Worm (Caenorhabditis elegans) whole organism, young adult: ENCODE results near the gene cex-2.
A peak's percentile ranks its signal among the peaks of the same experiment; 100 is the strongest.

Experiments used
- B0261.1 ChIP-seq: sonication (generic microtip); optimal IDR thresholded peaks from 2 replicates; lab custom pipeline; 2016; ENCODE audit warnings: mild to moderate bottlenecking, missing genetic modification characterization, moderate library complexity, missing compliant biosample characterization
- B0336.3 ChIP-seq: fragments of 200-800 bp; sonication (Bioruptor generic); IDR thresholded peaks from 2 replicates; pipeline ENCODE4 v1.3.6; 2022; ENCODE audit warnings: missing genetic modification characterization, missing compliant biosample characterization
- C06A6.2 ChIP-seq: fragments of 200-800 bp; sonication (Bioruptor generic); conservative IDR thresholded peaks from 2 replicates; pipeline ENCODE4 v1.3.6; 2022; ENCODE audit warnings: missing genetic modification characterization, missing compliant biosample characterization
- F22D6.2 ChIP-seq: sonication (generic microtip); optimal IDR thresholded peaks from 2 replicates; lab custom pipeline; 2016; ENCODE audit warnings: mild to moderate bottlenecking, missing genetic modification characterization, missing compliant biosample characterization
- F57C9.4 ChIP-seq: sonication (generic microtip); optimal IDR thresholded peaks from 2 replicates; lab custom pipeline; 2017; ENCODE audit warnings: mild to moderate bottlenecking, missing genetic modification characterization, missing compliant biosample characterization
- K11D2.4 ChIP-seq: fragments of 200-800 bp; sonication (Bioruptor generic); IDR thresholded peaks from 2 replicates; pipeline ENCODE4 v1.3.6; 2022; ENCODE audit warnings: missing genetic modification reagents, missing genetic modification characterization, missing compliant biosample characterization
- K12H6.12 ChIP-seq: fragments of 200-800 bp; sonication (Bioruptor generic); optimal IDR thresholded peaks from 2 replicates; lab custom pipeline; 2018; ENCODE audit warnings: mild to moderate bottlenecking, missing genetic modification characterization, missing compliant biosample characterization
- T26A5.8 ChIP-seq: sonication (generic microtip); optimal IDR thresholded peaks from 2 replicates; lab custom pipeline; 2016; ENCODE audit warnings: missing genetic modification characterization, missing compliant biosample characterization
- Y67H2A.10 ChIP-seq: fragments of 200-800 bp; sonication (Bioruptor generic); conservative IDR thresholded peaks from 2 replicates; pipeline ENCODE4 v1.3.6; 2022; ENCODE audit warnings: missing genetic modification reagents, missing genetic modification characterization, missing compliant biosample characterization
- ama-1 ChIP-seq, 3 experiments: fragments of 150-350 bp in 1 of 3; sonication (generic microtip) in 2 of 3; optimal IDR thresholded peaks; 2 replicates each; lab custom pipeline; 2014 to 2018; ENCODE audit warnings: missing biosample characterization in 2 of 3, missing genetic modification characterization in 2 of 3, missing genetic modification reagents in 2 of 3
- atf-7 ChIP-seq: sonication (generic microtip); optimal IDR thresholded peaks from 2 replicates; lab custom pipeline; 2017; ENCODE audit warnings: mild to moderate bottlenecking, missing genetic modification characterization, missing compliant biosample characterization
- athp-1 ChIP-seq: sonication (generic microtip); optimal IDR thresholded peaks from 2 replicates; lab custom pipeline; 2017; ENCODE audit warnings: mild to moderate bottlenecking, missing genetic modification characterization, missing compliant biosample characterization
- bed-1 ChIP-seq: fragments of 200-800 bp; sonication (Bioruptor generic); IDR thresholded peaks from 2 replicates; pipeline ENCODE4 v1.3.6; 2022; ENCODE audit warnings: missing genetic modification reagents, missing genetic modification characterization, missing compliant biosample characterization
- cebp-2 ChIP-seq: fragments of 200-800 bp; sonication (Bioruptor generic); IDR thresholded peaks from 2 replicates; pipeline ENCODE4 v1.3.6; 2022; ENCODE audit warnings: missing genetic modification characterization, missing compliant biosample characterization
- ceh-79 ChIP-seq: sonication (generic microtip); optimal IDR thresholded peaks from 2 replicates; lab custom pipeline; 2017; ENCODE audit warnings: mild to moderate bottlenecking, missing genetic modification characterization, missing compliant biosample characterization
- ceh-91 ChIP-seq: fragments of 200-800 bp; sonication (Bioruptor generic); IDR thresholded peaks from 2 replicates; pipeline ENCODE4 v1.3.6; 2022; ENCODE audit warnings: missing genetic modification reagents, missing genetic modification characterization, missing compliant biosample characterization
- die-1 ChIP-seq: sonication (generic microtip); optimal IDR thresholded peaks from 2 replicates; lab custom pipeline; 2016; ENCODE audit warnings: missing genotype, mild to moderate bottlenecking, missing genetic modification characterization, missing compliant biosample characterization
- egl-44 ChIP-seq: fragments of 200-800 bp; sonication (Bioruptor generic); IDR thresholded peaks from 2 replicates; pipeline ENCODE4 v1.3.6; 2022; ENCODE audit warnings: missing genetic modification reagents, missing genetic modification characterization, missing compliant biosample characterization
- egrh-3 ChIP-seq: fragments of 200-800 bp; sonication (Bioruptor generic); IDR thresholded peaks from 2 replicates; pipeline ENCODE4 v1.3.6; 2022; ENCODE audit warnings: missing genetic modification reagents, missing genetic modification characterization, missing compliant biosample characterization
- ets-4 ChIP-seq: fragments of 200-800 bp; sonication (Bioruptor generic); optimal IDR thresholded peaks from 2 replicates; lab custom pipeline; 2018; ENCODE audit warnings: mild to moderate bottlenecking, missing genetic modification characterization, missing compliant biosample characterization
- hmg-20 ChIP-seq: fragments of 200-800 bp; sonication (Bioruptor generic); IDR thresholded peaks from 2 replicates; pipeline ENCODE4 v1.3.6; 2022; ENCODE audit warnings: missing genetic modification reagents, missing genetic modification characterization, missing compliant biosample characterization
- lag-1 ChIP-seq: fragments of 200-800 bp; sonication (Bioruptor generic); IDR thresholded peaks from 2 replicates; pipeline ENCODE4 v1.3.6; 2022; ENCODE audit warnings: missing genetic modification reagents, missing genetic modification characterization, missing compliant biosample characterization
- lin-26 ChIP-seq: fragments of 200-800 bp; sonication (Bioruptor generic); IDR thresholded peaks from 2 replicates; pipeline ENCODE4 v1.3.6; 2022; ENCODE audit warnings: missing genetic modification reagents, missing genetic modification characterization, missing compliant biosample characterization
- lin-40 ChIP-seq: sonication (generic microtip); optimal IDR thresholded peaks from 2 replicates; lab custom pipeline; 2016; ENCODE audit warnings: missing genetic modification characterization, mild to moderate bottlenecking, missing compliant biosample characterization, missing genotype, missing genetic modification reagents
- lin-54 ChIP-seq: fragments of 200-800 bp; sonication (Bioruptor generic); optimal IDR thresholded peaks from 2 replicates; lab custom pipeline; 2018; ENCODE audit warnings: mild to moderate bottlenecking, missing genetic modification characterization, missing compliant biosample characterization
- lsl-1 ChIP-seq: fragments of 200-800 bp; sonication (Bioruptor generic); optimal IDR thresholded peaks from 2 replicates; lab custom pipeline; 2018; ENCODE audit warnings: mild to moderate bottlenecking, missing genetic modification characterization, moderate library complexity, missing compliant biosample characterization
- madf-10 ChIP-seq: sonication (generic microtip); optimal IDR thresholded peaks from 2 replicates; lab custom pipeline; 2016; ENCODE audit warnings: mild to moderate bottlenecking, missing genetic modification characterization, missing compliant biosample characterization
- madf-3 ChIP-seq: fragments of 200-800 bp; sonication (Bioruptor generic); IDR thresholded peaks from 2 replicates; pipeline ENCODE4 v1.3.6; 2022; ENCODE audit warnings: missing genetic modification reagents, missing genetic modification characterization, missing compliant biosample characterization
- madf-6 ChIP-seq: fragments of 200-800 bp; sonication (Bioruptor generic); IDR thresholded peaks from 2 replicates; pipeline ENCODE4 v1.3.6; 2022; ENCODE audit warnings: missing genetic modification reagents, missing genetic modification characterization, missing compliant biosample characterization
- madf-8 ChIP-seq: fragments of 200-800 bp; sonication (Bioruptor generic); conservative IDR thresholded peaks from 2 replicates; pipeline ENCODE4 v1.3.6; 2022; ENCODE audit warnings: missing genetic modification reagents, missing genetic modification characterization, missing compliant biosample characterization
- mel-28 ChIP-seq: sonication (generic microtip); optimal IDR thresholded peaks from 2 replicates; lab custom pipeline; 2016; ENCODE audit warnings: borderline replicate concordance, mild to moderate bottlenecking, missing genetic modification characterization, missing compliant biosample characterization
- mes-4 ChIP-seq: sonication (generic microtip); optimal IDR thresholded peaks from 2 replicates; lab custom pipeline; 2016; ENCODE audit warnings: missing genotype, missing genetic modification characterization, missing compliant biosample characterization
- mxl-1 ChIP-seq: sonication (generic microtip); optimal IDR thresholded peaks from 2 replicates; lab custom pipeline; 2016; ENCODE audit warnings: missing genetic modification characterization, missing compliant biosample characterization
- nfya-1 ChIP-seq: sonication (generic microtip); optimal IDR thresholded peaks from 2 replicates; lab custom pipeline; 2017; ENCODE audit warnings: antibody characterized with exemption, missing compliant biosample characterization, missing genetic modification characterization, borderline replicate concordance; ENCODE audit not compliant: insufficient read depth
- nfyb-1 ChIP-seq: fragments of 200-800 bp; sonication (Bioruptor generic); IDR thresholded peaks from 2 replicates; pipeline ENCODE4 v1.3.6; 2022; ENCODE audit warnings: missing genetic modification reagents, missing genetic modification characterization, missing compliant biosample characterization
- nhr-179 ChIP-seq: sonication (generic microtip); optimal IDR thresholded peaks from 2 replicates; lab custom pipeline; 2016; ENCODE audit warnings: mild to moderate bottlenecking, missing genetic modification characterization, missing compliant biosample characterization
- nhr-80 ChIP-seq: sonication (generic microtip); optimal IDR thresholded peaks from 2 replicates; lab custom pipeline; 2016; ENCODE audit warnings: missing genetic modification characterization, missing compliant biosample characterization
- pha-4 ChIP-seq: fragments of 150-350 bp; sonication (generic microtip); optimal IDR thresholded peaks from 2 replicates; lab custom pipeline; 2014; ENCODE audit warnings: missing biosample characterization, missing genetic modification reagents, missing genetic modification characterization
- rcor-1 ChIP-seq: fragments of 200-800 bp; sonication (Bioruptor generic); IDR thresholded peaks from 2 replicates; pipeline ENCODE4 v1.3.6; 2022; ENCODE audit warnings: missing genetic modification reagents, missing genetic modification characterization, missing compliant biosample characterization
- repo-1 ChIP-seq: sonication (generic microtip); optimal IDR thresholded peaks from 2 replicates; lab custom pipeline; 2017; ENCODE audit warnings: mild to moderate bottlenecking, missing genetic modification characterization, missing compliant biosample characterization
- rpc-1 ChIP-seq, 2 experiments: fragments of 150-350 bp in 1 of 2; sonication (generic microtip) in 1 of 2; optimal IDR thresholded peaks; 2 replicates each; lab custom pipeline; 2014 to 2018; ENCODE audit warnings: missing biosample characterization in 1 of 2, missing genetic modification characterization in 1 of 2, missing genetic modification reagents in 1 of 2, missing genotype in 1 of 2
- snpc-1.3 ChIP-seq: sonication (generic microtip); optimal IDR thresholded peaks from 2 replicates; lab custom pipeline; 2017; ENCODE audit warnings: missing genetic modification characterization, mild to moderate bottlenecking, missing compliant biosample characterization, antibody characterized with exemption, moderate library complexity, missing genotype, missing genetic modification reagents; ENCODE audit not compliant: insufficient read depth
- unc-62 ChIP-seq: fragments of 150-350 bp; optimal IDR thresholded peaks from 2 replicates; lab custom pipeline; 2014; ENCODE audit warnings: missing biosample characterization, missing genetic modification reagents, missing genetic modification characterization
- ztf-18 ChIP-seq: sonication (generic microtip); optimal IDR thresholded peaks from 2 replicates; lab custom pipeline; 2016; ENCODE audit warnings: missing genotype, mild to moderate bottlenecking, missing genetic modification characterization, missing compliant biosample characterization

cex-2 gene

DNA sequence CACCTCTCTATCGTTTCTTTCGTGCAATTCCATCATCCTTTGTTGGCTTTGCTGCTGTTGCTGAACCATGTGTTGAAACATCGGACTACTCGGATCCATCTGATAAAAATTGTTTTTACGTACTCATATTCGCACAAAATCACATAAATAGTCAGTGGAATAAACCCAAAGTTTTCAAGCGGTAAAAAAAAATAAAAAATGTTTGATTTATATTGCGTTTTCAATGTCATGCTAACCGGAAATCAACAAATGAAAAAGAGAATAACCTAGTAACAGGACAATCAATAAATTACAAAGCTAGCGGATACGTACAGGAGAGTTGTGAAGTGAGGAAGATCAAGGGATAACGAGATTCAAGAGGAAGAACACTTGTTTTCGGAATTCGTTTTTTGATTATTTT, 19.7 kb upstream of the cex-2 start, which contains the start of gene mdt-10:
TSS of gene mdt-10 (minus strand) at position 101 of the 400 bp plus-strand sequence.
- no peak for TF ChIP-seq athp-1
- TF ChIP-seq F57C9.4 (tag; lab: Kevin White, UChicago): no peak
- TF ChIP-seq T26A5.8 (tag; lab: Kevin White, UChicago): no peak
- TF ChIP-seq rcor-1: no peak
- TF ChIP-seq nfya-1 (tag; lab: Kevin White, UChicago): no peak
- no peak for TF ChIP-seq nfyb-1 (GFP tag; lab: Robert Waterston, UW)
- no peak for TF ChIP-seq Y67H2A.10 (GFP tag; lab: Robert Waterston, UW)
- no peak for TF ChIP-seq bed-1 (GFP tag; lab: Robert Waterston, UW)
- no peak for TF ChIP-seq madf-3 (GFP tag; lab: Robert Waterston, UW)

DNA sequence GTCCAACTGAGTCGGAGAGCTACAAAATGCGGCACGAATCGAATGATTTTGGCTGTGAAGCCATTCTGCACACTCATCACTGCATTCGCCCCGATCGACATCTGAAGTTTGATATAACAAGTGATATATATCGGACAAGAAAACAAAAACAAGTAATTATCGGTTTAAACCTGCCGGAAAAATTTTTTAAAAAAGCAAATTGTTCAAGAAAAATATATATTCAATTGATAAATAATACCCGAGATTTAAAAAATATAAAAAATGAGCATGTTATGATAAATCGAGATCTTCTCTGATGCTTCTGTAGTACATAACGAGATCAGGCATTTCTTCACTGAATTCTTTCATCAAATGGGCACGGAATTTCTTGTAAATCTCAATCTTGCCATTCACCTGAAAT, 18.5 kb upstream of the cex-2 start, which contains the start of gene T09A5.5:
TSS of gene T09A5.5 (minus strand) at position 101 of the 400 bp plus-strand sequence.
- no peak for TF ChIP-seq K12H6.12
- TF ChIP-seq madf-6: peak; percentile 32; the same call in 1 of the 2 replicates
- TF ChIP-seq F57C9.4 (tag; lab: Kevin White, UChicago): no peak
- no peak for TF ChIP-seq ceh-91 (GFP tag; lab: Robert Waterston, UW)
- no peak for TF ChIP-seq pha-4 (tag; lab: Kevin White, UChicago)

DNA sequence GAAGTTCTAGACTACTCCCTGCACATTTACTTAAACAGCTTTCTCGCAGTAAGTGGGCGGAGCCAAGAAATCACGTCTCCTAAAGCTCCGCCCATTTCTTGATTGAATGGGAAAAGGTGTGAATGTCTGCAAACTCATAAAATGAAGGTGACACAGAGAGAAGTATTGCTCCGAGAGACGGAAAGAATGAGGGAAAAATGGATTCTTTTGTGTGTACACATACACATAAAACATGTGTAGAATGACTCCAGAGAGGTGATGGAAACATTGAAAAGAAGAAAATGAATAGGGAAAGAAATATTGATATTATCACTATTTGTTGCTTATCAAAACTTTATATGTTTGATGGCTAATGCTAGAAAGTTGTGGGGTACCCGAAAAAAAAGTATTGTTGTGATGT, 16.3 kb upstream of the cex-2 start:
- peak; percentile 36 for TF ChIP-seq nhr-80 (tag; lab: Kevin White, UChicago)
- no peak for TF ChIP-seq K11D2.4

DNA sequence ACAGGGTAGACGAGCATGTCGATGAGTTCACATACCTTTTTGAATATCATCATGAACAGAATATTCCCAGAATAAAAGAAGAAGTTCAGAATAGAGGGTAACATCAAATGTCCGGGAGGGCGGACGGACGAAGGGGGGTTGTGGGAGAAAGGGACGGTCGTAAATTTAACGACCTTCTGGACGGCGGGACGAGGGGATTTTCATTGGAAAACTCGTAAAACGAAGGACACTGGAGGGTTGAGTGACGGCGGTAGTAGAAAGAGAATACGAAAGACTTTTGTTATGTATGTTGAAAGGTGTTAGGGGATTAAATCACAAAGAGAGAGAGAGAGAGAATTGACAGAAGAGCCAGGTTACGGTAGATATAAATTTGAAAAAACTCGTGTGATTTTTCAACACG, 15.4 kb upstream of the cex-2 start:
- TF ChIP-seq ama-1 (optimal IDR thresholded peaks at IDR 0.05; lab: Kevin White, UChicago) (no peak), ama-1 (GFP tag; optimal IDR thresholded peaks at IDR 0.05; lab: Kevin White, UChicago) (no peak), nhr-179 (tag; lab: Kevin White, UChicago) (no peak), ceh-79 (tag; lab: Kevin White, UChicago) (no peak), B0261.1 (tag; lab: Kevin White, UChicago) (no peak), ets-4 (GFP tag; lab: Kevin White, UChicago) (no peak), lin-40 (tag; lab: Kevin White, UChicago) (no peak), lsl-1 (GFP tag; lab: Kevin White, UChicago) (no peak), mxl-1 (no peak), egl-44 (no peak), mel-28 (tag; lab: Kevin White, UChicago) (no peak), egrh-3 (no peak), rpc-1 (optimal IDR thresholded peaks at IDR 0.05; lab: Kevin White, UChicago) (no peak), rpc-1 (tag; optimal IDR thresholded peaks at IDR 0.05; lab: Kevin White, UChicago) (no peak)

DNA sequence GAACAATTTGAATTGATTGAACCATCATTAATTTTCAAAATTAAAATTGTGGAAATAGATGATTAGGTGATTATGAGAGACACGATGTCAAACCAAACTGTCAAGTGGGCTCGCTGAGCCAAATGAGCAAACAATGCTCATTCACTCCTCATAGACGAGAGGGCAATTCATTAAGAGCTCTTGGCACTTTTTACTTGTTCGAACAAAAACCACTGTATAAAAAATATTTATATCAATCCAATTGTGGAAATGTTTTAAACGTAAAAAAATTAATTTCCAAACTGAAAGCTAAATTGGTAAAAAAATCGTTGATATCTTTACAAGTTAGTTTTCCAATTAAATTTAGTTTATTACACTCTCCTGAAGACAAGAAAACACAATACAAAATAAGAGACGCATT, 14.5 kb upstream of the cex-2 start, which contains the start of gene acr-7:
TSS of gene acr-7 (minus strand) at position 101 of the 400 bp plus-strand sequence.
- TF ChIP-seq unc-62 (GFP tag; lab: Kevin White, UChicago) (no peak), snpc-1.3 (tag; lab: Kevin White, UChicago) (no peak), T26A5.8 (tag; lab: Kevin White, UChicago) (no peak), ztf-18 (tag; lab: Kevin White, UChicago) (no peak), die-1 (tag; lab: Kevin White, UChicago) (no peak), repo-1 (tag; lab: Kevin White, UChicago) (no peak), B0336.3 (GFP tag; lab: Robert Waterston, UW) (no peak), madf-10 (tag; lab: Kevin White, UChicago) (no peak), lag-1 (GFP tag; lab: Robert Waterston, UW) (no peak), lin-54 (no peak), atf-7 (tag; lab: Kevin White, UChicago) (no peak), mes-4 (tag; lab: Kevin White, UChicago) (no peak), F22D6.2 (no peak), cebp-2 (no peak), madf-8 (GFP tag; lab: Robert Waterston, UW) (no peak), C06A6.2 (GFP tag; lab: Robert Waterston, UW) (no peak), lin-26 (GFP tag; lab: Robert Waterston, UW) (no peak), hmg-20 (GFP tag; lab: Robert Waterston, UW) (no peak), nhr-80 (tag; lab: Kevin White, UChicago) (no peak)
